Worm (Caenorhabditis elegans) whole organism, young adult: Measurements from ENCODE around the gene F53F4.7.

ENCODE experiments used
- B0019.2 ChIP-seq: fragments of 200-800 bp; sonication (Bioruptor generic); conservative IDR thresholded peaks from 2 replicates; pipeline ENCODE4 v1.3.6; 2022; ENCODE audit warnings: missing genetic modification reagents, missing genetic modification characterization, missing compliant biosample characterization
- D2030.7 ChIP-seq: fragments of 200-800 bp; sonication (Bioruptor generic); IDR thresholded peaks from 2 replicates; pipeline ENCODE4 v1.3.6; 2022; ENCODE audit warnings: missing genetic modification reagents, missing genetic modification characterization, missing compliant biosample characterization
- F10E7.11 ChIP-seq: sonication (generic microtip); optimal IDR thresholded peaks from 2 replicates; lab custom pipeline; 2017; ENCODE audit warnings: mild to moderate bottlenecking, missing genetic modification characterization, moderate library complexity, missing compliant biosample characterization
- F22D6.2 ChIP-seq: sonication (generic microtip); optimal IDR thresholded peaks from 2 replicates; lab custom pipeline; 2016; ENCODE audit warnings: mild to moderate bottlenecking, missing genetic modification characterization, missing compliant biosample characterization
- F39B2.1 ChIP-seq: fragments of 200-800 bp; sonication (Bioruptor generic); IDR thresholded peaks from 2 replicates; pipeline ENCODE4 v1.3.6; 2022; ENCODE audit warnings: missing genetic modification reagents, missing genetic modification characterization, missing compliant biosample characterization
- F52B5.7 ChIP-seq: sonication (generic microtip); optimal IDR thresholded peaks from 2 replicates; lab custom pipeline; 2016; ENCODE audit warnings: mild to moderate bottlenecking, missing genetic modification characterization, missing compliant biosample characterization
- T26A5.8 ChIP-seq: sonication (generic microtip); optimal IDR thresholded peaks from 2 replicates; lab custom pipeline; 2016; ENCODE audit warnings: missing genetic modification characterization, missing compliant biosample characterization
- Y53G8AR.9 ChIP-seq: fragments of 200-800 bp; sonication (Bioruptor generic); conservative IDR thresholded peaks from 2 replicates; pipeline ENCODE4 v1.3.6; 2022; ENCODE audit warnings: missing genetic modification reagents, missing genetic modification characterization, missing compliant biosample characterization
- Y56A3A.18 ChIP-seq: fragments of 200-800 bp; sonication (Bioruptor generic); IDR thresholded peaks from 2 replicates; pipeline ENCODE4 v1.3.6; 2022; ENCODE audit warnings: missing genetic modification reagents, missing genetic modification characterization, missing compliant biosample characterization
- Y67H2A.10 ChIP-seq: fragments of 200-800 bp; sonication (Bioruptor generic); conservative IDR thresholded peaks from 2 replicates; pipeline ENCODE4 v1.3.6; 2022; ENCODE audit warnings: missing genetic modification reagents, missing genetic modification characterization, missing compliant biosample characterization
- akir-1 ChIP-seq: fragments of 200-800 bp; sonication (Bioruptor generic); optimal IDR thresholded peaks from 2 replicates; lab custom pipeline; 2018; ENCODE audit warnings: mild to moderate bottlenecking, missing genetic modification characterization, moderate library complexity, missing compliant biosample characterization
- ama-1 ChIP-seq, 3 experiments: fragments of 150-350 bp in 1 of 3; sonication (generic microtip) in 2 of 3; optimal IDR thresholded peaks; 2 replicates each; lab custom pipeline; 2014 to 2018; ENCODE audit warnings: missing biosample characterization in 2 of 3, missing genetic modification characterization in 2 of 3, missing genetic modification reagents in 2 of 3
- atf-7 ChIP-seq: sonication (generic microtip); optimal IDR thresholded peaks from 2 replicates; lab custom pipeline; 2017; ENCODE audit warnings: mild to moderate bottlenecking, missing genetic modification characterization, missing compliant biosample characterization
- attf-5 ChIP-seq: fragments of 200-800 bp; sonication (Bioruptor generic); optimal IDR thresholded peaks from 2 replicates; lab custom pipeline; 2018; ENCODE audit warnings: mild to moderate bottlenecking, missing genetic modification characterization, missing compliant biosample characterization
- attf-6 ChIP-seq: fragments of 200-800 bp; sonication (Bioruptor generic); IDR thresholded peaks from 2 replicates; pipeline ENCODE4 v1.3.6; 2022; ENCODE audit warnings: missing genetic modification reagents, missing genetic modification characterization, missing compliant biosample characterization
- bed-2 ChIP-seq: fragments of 200-800 bp; sonication (Bioruptor generic); IDR thresholded peaks from 2 replicates; pipeline ENCODE4 v1.3.6; 2022; ENCODE audit warnings: missing genetic modification reagents, missing genetic modification characterization, missing compliant biosample characterization
- cebp-1 ChIP-seq, 2 experiments: fragments of 200-800 bp in 1 of 2; sonication (Bioruptor generic) in 1 of 2; sonication (generic microtip) in 1 of 2; IDR thresholded peaks in 1 of 2; optimal IDR thresholded peaks in 1 of 2; 2 replicates each; pipeline versions ENCODE4 v1.3.6 to Lab custom; 2017 to 2022; ENCODE audit warnings: missing compliant biosample characterization in 2 of 2, missing genetic modification characterization in 2 of 2, mild to moderate bottlenecking in 1 of 2, missing genetic modification reagents in 1 of 2, moderate library complexity in 1 of 2
- dpff-1 ChIP-seq: sonication (generic microtip); optimal IDR thresholded peaks from 2 replicates; lab custom pipeline; 2017; ENCODE audit warnings: mild to moderate bottlenecking, missing genetic modification characterization, missing compliant biosample characterization
- egl-18 ChIP-seq: fragments of 200-800 bp; sonication (Bioruptor generic); IDR thresholded peaks from 2 replicates; pipeline ENCODE4 v1.3.6; 2022; ENCODE audit warnings: missing genetic modification reagents, missing genetic modification characterization, missing compliant biosample characterization
- hmg-1.2 ChIP-seq: fragments of 200-800 bp; sonication (Bioruptor generic); IDR thresholded peaks from 2 replicates; pipeline ENCODE4 v1.3.6; 2022; ENCODE audit warnings: missing genetic modification reagents, missing genetic modification characterization, missing compliant biosample characterization
- hrde-1 ChIP-seq: sonication (generic microtip); optimal IDR thresholded peaks from 2 replicates; lab custom pipeline; 2016; ENCODE audit warnings: missing genetic modification characterization, mild to moderate bottlenecking, missing compliant biosample characterization, moderate library complexity, missing genotype, missing genetic modification reagents, borderline replicate concordance
- hsf-1 ChIP-seq: fragments of 200-800 bp; sonication (Bioruptor generic); IDR thresholded peaks from 2 replicates; pipeline ENCODE4 v1.3.6; 2022; ENCODE audit warnings: missing genetic modification reagents, missing genetic modification characterization, missing compliant biosample characterization
- lin-26 ChIP-seq: fragments of 200-800 bp; sonication (Bioruptor generic); IDR thresholded peaks from 2 replicates; pipeline ENCODE4 v1.3.6; 2022; ENCODE audit warnings: missing genetic modification reagents, missing genetic modification characterization, missing compliant biosample characterization
- lin-40 ChIP-seq: sonication (generic microtip); optimal IDR thresholded peaks from 2 replicates; lab custom pipeline; 2016; ENCODE audit warnings: missing genetic modification characterization, mild to moderate bottlenecking, missing compliant biosample characterization, missing genotype, missing genetic modification reagents
- lsl-1 ChIP-seq: fragments of 200-800 bp; sonication (Bioruptor generic); optimal IDR thresholded peaks from 2 replicates; lab custom pipeline; 2018; ENCODE audit warnings: mild to moderate bottlenecking, missing genetic modification characterization, moderate library complexity, missing compliant biosample characterization
- madf-3 ChIP-seq: fragments of 200-800 bp; sonication (Bioruptor generic); IDR thresholded peaks from 2 replicates; pipeline ENCODE4 v1.3.6; 2022; ENCODE audit warnings: missing genetic modification reagents, missing genetic modification characterization, missing compliant biosample characterization
- madf-6 ChIP-seq: fragments of 200-800 bp; sonication (Bioruptor generic); IDR thresholded peaks from 2 replicates; pipeline ENCODE4 v1.3.6; 2022; ENCODE audit warnings: missing genetic modification reagents, missing genetic modification characterization, missing compliant biosample characterization
- madf-8 ChIP-seq: fragments of 200-800 bp; sonication (Bioruptor generic); conservative IDR thresholded peaks from 2 replicates; pipeline ENCODE4 v1.3.6; 2022; ENCODE audit warnings: missing genetic modification reagents, missing genetic modification characterization, missing compliant biosample characterization
- mcd-1 ChIP-seq: fragments of 200-800 bp; sonication (Bioruptor generic); IDR thresholded peaks from 2 replicates; pipeline ENCODE4 v1.3.6; 2022; ENCODE audit warnings: missing genetic modification reagents, missing genetic modification characterization, missing compliant biosample characterization
- nfyb-1 ChIP-seq: fragments of 200-800 bp; sonication (Bioruptor generic); IDR thresholded peaks from 2 replicates; pipeline ENCODE4 v1.3.6; 2022; ENCODE audit warnings: missing genetic modification reagents, missing genetic modification characterization, missing compliant biosample characterization
- nhr-27 ChIP-seq: fragments of 200-800 bp; sonication (Bioruptor generic); optimal IDR thresholded peaks from 2 replicates; lab custom pipeline; 2018; ENCODE audit warnings: mild to moderate bottlenecking, missing genetic modification characterization, moderate library complexity, missing compliant biosample characterization
- nhr-80 ChIP-seq: sonication (generic microtip); optimal IDR thresholded peaks from 2 replicates; lab custom pipeline; 2016; ENCODE audit warnings: missing genetic modification characterization, missing compliant biosample characterization
- pbrm-1 ChIP-seq: fragments of 200-800 bp; sonication (Bioruptor generic); IDR thresholded peaks from 2 replicates; pipeline ENCODE4 v1.3.6; 2022; ENCODE audit warnings: missing genetic modification reagents, missing genetic modification characterization, missing compliant biosample characterization
- pha-4 ChIP-seq: fragments of 150-350 bp; sonication (generic microtip); optimal IDR thresholded peaks from 2 replicates; lab custom pipeline; 2014; ENCODE audit warnings: missing biosample characterization, missing genetic modification reagents, missing genetic modification characterization
- rec-8 ChIP-seq, 2 experiments: sonication (generic microtip); optimal IDR thresholded peaks; 2 replicates each; lab custom pipeline; 2016; ENCODE audit warnings: mild to moderate bottlenecking in 2 of 2, missing genetic modification characterization in 2 of 2, missing genetic modification reagents in 2 of 2, missing genotype in 2 of 2, missing biosample characterization in 1 of 2, missing compliant biosample characterization in 1 of 2, moderate library complexity in 1 of 2
- rpc-1 ChIP-seq, 2 experiments: fragments of 150-350 bp in 1 of 2; sonication (generic microtip) in 1 of 2; optimal IDR thresholded peaks; 2 replicates each; lab custom pipeline; 2014 to 2018; ENCODE audit warnings: missing biosample characterization in 1 of 2, missing genetic modification characterization in 1 of 2, missing genetic modification reagents in 1 of 2, missing genotype in 1 of 2
- snpc-3.4 ChIP-seq: sonication (generic microtip); optimal IDR thresholded peaks from 2 replicates; lab custom pipeline; 2017; ENCODE audit warnings: missing genetic modification characterization, mild to moderate bottlenecking, missing compliant biosample characterization, antibody characterized with exemption, moderate library complexity, missing genotype, missing genetic modification reagents
- snpc-4 ChIP-seq, 5 experiments: fragments of 150-350 bp in 1 of 5; sonication (generic microtip) in 4 of 5; optimal IDR thresholded peaks; 2 replicates each; lab custom pipeline; 2014 to 2018; ENCODE audit warnings: missing genetic modification characterization in 5 of 5, missing biosample characterization in 3 of 5, antibody characterized with exemption in 2 of 5, mild to moderate bottlenecking in 2 of 5, missing compliant biosample characterization in 2 of 5, missing genotype in 2 of 5, moderate library complexity in 2 of 5, missing genetic modification reagents in 1 of 5
- somi-1 ChIP-seq: fragments of 200-800 bp; sonication (Bioruptor generic); optimal IDR thresholded peaks from 2 replicates; lab custom pipeline; 2018; ENCODE audit warnings: mild to moderate bottlenecking, missing genetic modification characterization, missing compliant biosample characterization
- xnd-1 ChIP-seq: sonication (generic microtip); optimal IDR thresholded peaks from 2 replicates; lab custom pipeline; 2016; ENCODE audit warnings: missing genotype, missing genetic modification reagents, missing genetic modification characterization, missing compliant biosample characterization
- ztf-18 ChIP-seq: sonication (generic microtip); optimal IDR thresholded peaks from 2 replicates; lab custom pipeline; 2016; ENCODE audit warnings: missing genotype, mild to moderate bottlenecking, missing genetic modification characterization, missing compliant biosample characterization
- ztf-25 ChIP-seq: fragments of 200-800 bp; sonication (Bioruptor generic); IDR thresholded peaks from 2 replicates; pipeline ENCODE4 v1.3.6; 2022; ENCODE audit warnings: missing genetic modification reagents, missing genetic modification characterization, missing compliant biosample characterization

F53F4.7 gene

DNA sequence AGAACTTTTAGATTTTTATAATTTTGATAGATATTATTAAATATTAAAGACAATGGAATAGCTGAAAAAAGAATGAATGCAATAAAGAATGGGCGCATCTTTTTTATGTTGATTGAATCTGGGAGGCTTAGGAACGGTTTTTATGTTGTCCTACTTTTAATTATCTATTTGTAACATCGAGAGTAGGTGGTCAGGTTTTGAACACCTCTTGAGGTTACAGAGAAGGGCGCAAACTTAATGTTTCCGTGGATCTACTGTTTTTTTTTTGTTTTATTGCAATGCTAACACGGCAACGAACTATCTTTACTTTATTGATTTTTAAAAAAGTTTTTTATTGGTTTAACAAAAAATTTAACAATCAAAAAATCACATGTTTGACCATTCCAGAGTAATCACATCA lies at the start of gene F53F4.7:
TSS of gene F53F4.7 (minus strand) at position 101 of the 400 bp plus-strand sequence.
- TF ChIP-seq F52B5.7 (tag; lab: Kevin White, UChicago) (no peak), bed-2 (GFP tag; lab: Robert Waterston, UW) (no peak), Y56A3A.18 (no peak), pha-4 (tag; lab: Kevin White, UChicago) (no peak), Y53G8AR.9 (GFP tag; lab: Robert Waterston, UW) (no peak), ztf-25 (GFP tag; lab: Robert Waterston, UW) (no peak), B0019.2 (GFP tag; lab: Robert Waterston, UW) (no peak), attf-6 (GFP tag; lab: Robert Waterston, UW) (no peak), akir-1 (GFP tag; lab: Kevin White, UChicago) (no peak), mcd-1 (no peak), hrde-1 (tag; lab: Kevin White, UChicago) (no peak), hmg-1.2 (GFP tag; lab: Robert Waterston, UW) (no peak), rec-8 (tag; optimal IDR thresholded peaks at IDR 0.05; lab: Kevin White, UChicago) (no peak), egl-18 (GFP tag; lab: Robert Waterston, UW) (no peak), F22D6.2 (tag; lab: Kevin White, UChicago) (no peak), dpff-1 (tag; lab: Kevin White, UChicago) (no peak), ama-1 (optimal IDR thresholded peaks at IDR 0.05; lab: Kevin White, UChicago) (no peak), ama-1 (GFP tag; optimal IDR thresholded peaks at IDR 0.05; lab: Kevin White, UChicago) (no peak), madf-3 (GFP tag; lab: Robert Waterston, UW) (no peak), Y67H2A.10 (GFP tag; lab: Robert Waterston, UW) (no peak)

DNA sequence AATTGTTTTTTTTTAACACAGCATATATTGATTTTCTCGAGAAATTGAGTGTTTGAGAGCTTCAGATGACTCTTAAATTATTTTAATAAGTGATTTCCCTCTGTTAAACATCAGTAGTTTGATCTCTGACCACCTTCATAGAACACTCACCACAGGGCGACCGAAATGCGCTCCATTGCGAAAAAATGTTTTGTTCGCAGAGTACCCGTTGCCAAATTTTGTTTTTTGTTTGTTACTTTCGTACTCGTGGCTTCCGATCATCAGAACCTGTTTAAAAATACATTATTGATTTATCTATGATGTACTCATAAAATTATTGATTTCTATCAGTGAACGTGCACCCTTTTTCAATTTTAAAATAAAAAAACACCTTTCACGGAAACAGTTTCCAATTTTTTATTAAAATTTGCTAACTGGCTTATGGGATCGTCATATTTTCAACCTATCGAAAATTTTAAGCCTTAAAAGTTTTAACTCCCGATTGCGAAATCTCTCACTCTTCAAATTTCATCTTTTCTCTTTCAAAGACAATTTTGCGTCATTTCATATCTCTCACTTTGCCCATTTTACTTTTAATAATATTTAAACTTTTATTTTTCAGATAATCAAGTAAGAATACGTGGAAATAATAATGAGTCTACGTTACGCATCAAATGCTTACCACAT lies 47.0 kb upstream of the F53F4.7 start, which contains the start of gene letm-1:
TSS of gene letm-1 (plus strand) at position 598 of the 666 bp plus-strand sequence.
- TF ChIP-seq T26A5.8 (no peak), nhr-80 (tag; lab: Kevin White, UChicago) (peak; percentile 51), dpff-1 (tag; lab: Kevin White, UChicago) (no peak), cebp-1 (GFP tag; IDR thresholded peaks at IDR 0.05; lab: Robert Waterston, UW) (peak; percentile 38; the same call in 1 of the 2 replicates), cebp-1 (tag; optimal IDR thresholded peaks at IDR 0.05; lab: Kevin White, UChicago) (peak; percentile 92), nfyb-1 (GFP tag; lab: Robert Waterston, UW) (no peak), lin-26 (GFP tag; lab: Robert Waterston, UW) (peak; percentile 15; the same call in 1 of the 2 replicates), F10E7.11 (tag; lab: Kevin White, UChicago) (no peak), pbrm-1 (GFP tag; lab: Robert Waterston, UW) (0 out of 2 replicates have a peak, but pooled peaks have one; percentile 24), madf-6 (GFP tag; lab: Robert Waterston, UW) (0 out of 2 replicates have a peak, but pooled peaks have one; percentile 18), mcd-1 (peak; percentile 14; the same call in 1 of the 2 replicates), lsl-1 (GFP tag; lab: Kevin White, UChicago) (no peak), attf-5 (GFP tag; lab: Kevin White, UChicago) (peak; percentile 21), ztf-18 (tag; lab: Kevin White, UChicago) (peak; percentile 15), rpc-1 (optimal IDR thresholded peaks at IDR 0.05; lab: Kevin White, UChicago) (no peak), rpc-1 (tag; optimal IDR thresholded peaks at IDR 0.05; lab: Kevin White, UChicago) (no peak)

DNA sequence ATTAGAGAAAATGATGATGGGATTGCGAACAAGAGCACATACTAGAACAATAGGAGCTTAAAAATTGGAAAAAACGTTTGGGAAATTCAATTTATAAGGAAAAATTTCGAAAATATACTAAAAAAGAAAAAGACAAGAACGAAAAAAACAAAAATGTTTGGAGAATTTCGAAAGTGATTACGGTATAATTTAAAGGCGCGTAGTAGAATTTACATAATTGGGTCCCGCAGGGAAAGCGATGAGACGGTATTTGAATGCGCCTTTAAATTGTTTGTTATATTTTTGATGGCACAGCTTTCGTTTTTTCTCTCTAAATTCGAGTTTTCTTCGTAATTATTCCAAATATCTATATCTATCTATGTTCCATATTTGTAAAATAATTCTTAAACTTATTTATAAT lies 46.3 kb upstream of the F53F4.7 start:
- TF ChIP-seq nhr-27: no peak
- no peak for TF ChIP-seq B0019.2 (GFP tag; lab: Robert Waterston, UW)
- no peak for TF ChIP-seq snpc-3.4 (tag; lab: Kevin White, UChicago)
- TF ChIP-seq D2030.7 (GFP tag; lab: Robert Waterston, UW): peak; percentile 42; the same call in 1 of the 2 replicates
- peak; percentile 88 for TF ChIP-seq madf-6 (GFP tag; lab: Robert Waterston, UW)
- TF ChIP-seq madf-8 (GFP tag; lab: Robert Waterston, UW): peak; percentile 63
- TF ChIP-seq egl-18 (GFP tag; lab: Robert Waterston, UW): no peak
- TF ChIP-seq snpc-4 (GFP tag; optimal IDR thresholded peaks at IDR 0.05; lab: Kevin White, UChicago): no peak
- TF ChIP-seq snpc-4 (tag; optimal IDR thresholded peaks at IDR 0.05; lab: Kevin White, UChicago): no peak
- peak; percentile 16; the same call in 1 of the 2 replicates for TF ChIP-seq hsf-1 (GFP tag; lab: Robert Waterston, UW)
- peak; percentile 80 for TF ChIP-seq xnd-1 (tag; lab: Kevin White, UChicago)
- TF ChIP-seq somi-1 (GFP tag; lab: Kevin White, UChicago): no peak
- TF ChIP-seq atf-7 (tag; lab: Kevin White, UChicago): no peak
- no peak for TF ChIP-seq lin-40 (tag; lab: Kevin White, UChicago)
- no peak for TF ChIP-seq F39B2.1 (GFP tag; lab: Robert Waterston, UW)
